Worm (Caenorhabditis elegans) whole organism, early embryonic: Measurements from ENCODE around the gene smcl-1.

ENCODE experiments used
- B0310.2 ChIP-seq: sonication (generic microtip); optimal IDR thresholded peaks from 2 replicates; lab custom pipeline; 2016; ENCODE audit warnings: mild to moderate bottlenecking, missing genetic modification characterization, missing compliant biosample characterization
- F13C5.2 ChIP-seq: sonication (generic microtip); optimal IDR thresholded peaks from 2 replicates; lab custom pipeline; 2017; ENCODE audit warnings: mild to moderate bottlenecking, missing genetic modification characterization, inconsistent platforms, missing compliant biosample characterization
- aly-1 ChIP-seq: sonication (generic microtip); optimal IDR thresholded peaks from 2 replicates; lab custom pipeline; 2016; ENCODE audit warnings: missing genetic modification characterization, missing compliant biosample characterization
- ama-1 ChIP-seq: fragments of 150-350 bp; optimal IDR thresholded peaks from 2 replicates; lab custom pipeline; 2014
- ceh-13 ChIP-seq: fragments of 200-800 bp; sonication (Bioruptor generic); optimal IDR thresholded peaks from 2 replicates; lab custom pipeline; 2018; ENCODE audit warnings: mild to moderate bottlenecking, missing genetic modification characterization, missing compliant biosample characterization
- ceh-36 ChIP-seq: sonication (generic microtip); optimal IDR thresholded peaks from 2 replicates; lab custom pipeline; 2016; ENCODE audit warnings: missing genetic modification characterization, inconsistent platforms, missing compliant biosample characterization
- ets-7 ChIP-seq: sonication (generic microtip); optimal IDR thresholded peaks from 2 replicates; lab custom pipeline; 2016; ENCODE audit warnings: missing genotype, missing genetic modification characterization, missing compliant biosample characterization
- flt-1 ChIP-seq: fragments of 200-800 bp; sonication (Bioruptor generic); IDR thresholded peaks from 2 replicates; pipeline ENCODE4 v1.3.6; 2022; ENCODE audit warnings: missing genetic modification characterization, missing compliant biosample characterization
- hmbx-1 ChIP-seq: sonication (generic microtip); optimal IDR thresholded peaks from 2 replicates; lab custom pipeline; 2016; ENCODE audit warnings: mild to moderate bottlenecking, missing genetic modification characterization, missing compliant biosample characterization
- hmg-4 ChIP-seq: fragments of 200-800 bp; sonication (Bioruptor generic); optimal IDR thresholded peaks from 2 replicates; lab custom pipeline; 2018; ENCODE audit warnings: mild to moderate bottlenecking, missing genetic modification characterization, missing compliant biosample characterization
- hnd-1 ChIP-seq: sonication (generic microtip); optimal IDR thresholded peaks from 2 replicates; lab custom pipeline; 2016; ENCODE audit warnings: missing genetic modification characterization, missing compliant biosample characterization
- pes-1 ChIP-seq: fragments of 200-800 bp; sonication (Bioruptor generic); IDR thresholded peaks from 2 replicates; pipeline ENCODE4 v1.3.6; 2022; ENCODE audit warnings: missing genetic modification reagents, missing genetic modification characterization, missing compliant biosample characterization
- scrt-1 ChIP-seq: fragments of 200-800 bp; sonication (Bioruptor generic); IDR thresholded peaks from 2 replicates; pipeline ENCODE4 v1.3.6; 2022; ENCODE audit warnings: missing genetic modification characterization, missing compliant biosample characterization
- sea-1 ChIP-seq: fragments of 200-800 bp; sonication (Bioruptor generic); conservative IDR thresholded peaks from 2 replicates; pipeline ENCODE4 v1.3.6; 2022; ENCODE audit warnings: missing genetic modification characterization, missing compliant biosample characterization
- tbx-11 ChIP-seq: fragments of 200-800 bp; sonication (Bioruptor generic); IDR thresholded peaks from 2 replicates; pipeline ENCODE4 v1.3.6; 2022; ENCODE audit warnings: missing genetic modification characterization, missing compliant biosample characterization
- tbx-37 ChIP-seq: fragments of 200-800 bp; sonication (Bioruptor generic); conservative IDR thresholded peaks from 2 replicates; pipeline ENCODE4 v1.3.6; 2022; ENCODE audit warnings: missing genetic modification reagents, missing genetic modification characterization, missing compliant biosample characterization
- tra-4 ChIP-seq: sonication (generic microtip); optimal IDR thresholded peaks from 2 replicates; lab custom pipeline; 2017; ENCODE audit warnings: missing genetic modification characterization, missing compliant biosample characterization

The smcl-1 gene

DNA sequence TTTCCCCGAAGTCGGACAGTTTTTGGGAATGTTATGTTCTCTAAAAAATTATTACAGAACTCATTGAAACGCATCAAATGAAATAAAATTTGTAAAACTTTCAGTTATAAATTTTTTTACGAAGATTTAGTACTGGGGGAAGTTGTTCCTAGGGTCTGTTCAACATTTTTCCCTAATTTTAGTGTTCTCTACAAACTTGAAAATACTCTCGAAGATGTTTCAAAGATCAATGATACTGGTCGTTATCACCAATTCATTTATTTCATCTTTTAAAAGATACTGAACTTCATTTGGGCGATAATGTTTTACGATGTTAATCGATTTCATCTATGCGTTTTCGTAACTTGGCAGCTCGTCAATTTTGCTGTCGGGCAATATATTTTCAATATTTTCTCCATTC, 9.0 kb downstream of the smcl-1 start, which contains the start of gene C44C10.3:
C44C10.3 (plus strand) TSS at position 301 of the 400 bp plus-strand sequence.
- TF ChIP-seq ama-1 (no peak), flt-1 (GFP tag; lab: Robert Waterston, UW) (no peak), ceh-36 (no peak), aly-1 (no peak), hnd-1 (tag; lab: Kevin White, UChicago) (no peak), sea-1 (GFP tag; lab: Robert Waterston, UW) (no peak), tbx-11 (GFP tag; lab: Robert Waterston, UW) (no peak), ceh-13 (no peak), F13C5.2 (tag; lab: Kevin White, UChicago) (no peak), hmg-4 (GFP tag; lab: Kevin White, UChicago) (no peak), hmbx-1 (tag; lab: Kevin White, UChicago) (no peak), scrt-1 (GFP tag; lab: Robert Waterston, UW) (no peak), tbx-37 (GFP tag; lab: Robert Waterston, UW) (no peak), tra-4 (tag; lab: Kevin White, UChicago) (no peak), ets-7 (tag; lab: Kevin White, UChicago) (no peak)

- TF ChIP-seq hmbx-1 (tag; lab: Kevin White, UChicago) (no peak), hnd-1 (tag; lab: Kevin White, UChicago) (no peak), ceh-13 (no peak), tra-4 (tag; lab: Kevin White, UChicago) (no peak), ets-7 (tag; lab: Kevin White, UChicago) (no peak), tbx-37 (GFP tag; lab: Robert Waterston, UW) (no peak)
These were observed 17.0 kb downstream of the smcl-1 start, which contains the start of gene C44C10.11 for ce11 chrX:11710229-11710628. TSS of gene C44C10.11 (minus strand) at chrX:11710343.

DNA sequence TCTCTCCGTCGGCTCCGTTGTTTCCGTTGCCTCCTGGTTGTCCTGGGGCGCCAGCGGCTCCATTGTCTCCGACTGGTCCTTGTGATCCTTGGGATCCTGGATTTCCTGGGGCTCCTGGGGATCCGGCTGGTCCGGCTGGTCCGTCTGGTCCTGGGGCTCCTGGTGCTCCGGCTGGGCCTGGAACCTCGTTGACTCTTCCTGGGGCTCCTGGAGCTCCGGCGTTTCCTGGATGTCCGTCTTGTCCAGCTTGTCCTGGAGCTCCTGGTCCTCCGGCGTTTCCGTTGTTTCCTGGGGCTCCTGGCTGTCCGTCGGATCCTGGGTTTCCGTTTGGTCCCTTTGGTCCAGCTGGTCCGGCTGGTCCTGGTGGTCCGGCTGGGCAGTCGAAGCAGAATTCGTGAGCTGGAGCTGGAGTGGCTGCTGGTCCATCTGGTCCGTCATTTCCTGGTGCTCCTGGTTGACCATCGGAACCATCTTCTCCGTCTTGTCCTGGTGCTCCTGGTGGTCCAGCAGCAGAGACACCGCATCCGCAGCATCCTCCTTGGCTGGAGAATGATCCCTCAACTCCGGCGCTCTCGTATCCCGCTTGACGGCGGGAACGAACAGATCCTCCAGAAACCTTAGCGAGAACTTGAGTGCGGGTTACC, 18.3 kb downstream of the smcl-1 start:
- TF ChIP-seq ceh-36 (no peak), tbx-11 (GFP tag; lab: Robert Waterston, UW) (no peak), sea-1 (GFP tag; lab: Robert Waterston, UW) (no peak), hmg-4 (GFP tag; lab: Kevin White, UChicago) (no peak), ets-7 (tag; lab: Kevin White, UChicago) (no peak), aly-1 (no peak), tra-4 (tag; lab: Kevin White, UChicago) (no peak), B0310.2 (tag; lab: Kevin White, UChicago) (no peak), ama-1 (no peak), flt-1 (GFP tag; lab: Robert Waterston, UW) (no peak), pes-1 (no peak), tbx-37 (GFP tag; lab: Robert Waterston, UW) (no peak), hnd-1 (tag; lab: Kevin White, UChicago) (no peak), ceh-13 (no peak), hmbx-1 (tag; lab: Kevin White, UChicago) (no peak), F13C5.2 (tag; lab: Kevin White, UChicago) (no peak), scrt-1 (GFP tag; lab: Robert Waterston, UW) (no peak)

- no peak for TF ChIP-seq F13C5.2 (tag; lab: Kevin White, UChicago)
- no peak for TF ChIP-seq ceh-13
- no peak for TF ChIP-seq tbx-37 (GFP tag; lab: Robert Waterston, UW)
- no peak for TF ChIP-seq pes-1
- TF ChIP-seq aly-1: no peak
- no peak for TF ChIP-seq ama-1
- TF ChIP-seq hnd-1 (tag; lab: Kevin White, UChicago): no peak
- no peak for TF ChIP-seq hmbx-1 (tag; lab: Kevin White, UChicago)
- no peak for TF ChIP-seq ceh-36
- no peak for TF ChIP-seq flt-1 (GFP tag; lab: Robert Waterston, UW)
- TF ChIP-seq hmg-4 (GFP tag; lab: Kevin White, UChicago): no peak
These were observed 19.1 kb downstream of the smcl-1 start, which contains the start of gene col-180 for ce11 chrX:11712230-11712853. TSS of gene col-180 (minus strand) at chrX:11712280.

- TF ChIP-seq ama-1 (no peak), ets-7 (tag; lab: Kevin White, UChicago) (no peak), tra-4 (tag; lab: Kevin White, UChicago) (no peak), B0310.2 (tag; lab: Kevin White, UChicago) (no peak), hnd-1 (tag; lab: Kevin White, UChicago) (no peak), F13C5.2 (tag; lab: Kevin White, UChicago) (no peak), sea-1 (GFP tag; lab: Robert Waterston, UW) (no peak), pes-1 (no peak)
These were observed 23.2 kb downstream of the smcl-1 start, which contains the start of gene C44C10.9 for ce11 chrX:11716463-11716960. TSS of gene C44C10.9 (minus strand) at chrX:11716513.

DNA sequence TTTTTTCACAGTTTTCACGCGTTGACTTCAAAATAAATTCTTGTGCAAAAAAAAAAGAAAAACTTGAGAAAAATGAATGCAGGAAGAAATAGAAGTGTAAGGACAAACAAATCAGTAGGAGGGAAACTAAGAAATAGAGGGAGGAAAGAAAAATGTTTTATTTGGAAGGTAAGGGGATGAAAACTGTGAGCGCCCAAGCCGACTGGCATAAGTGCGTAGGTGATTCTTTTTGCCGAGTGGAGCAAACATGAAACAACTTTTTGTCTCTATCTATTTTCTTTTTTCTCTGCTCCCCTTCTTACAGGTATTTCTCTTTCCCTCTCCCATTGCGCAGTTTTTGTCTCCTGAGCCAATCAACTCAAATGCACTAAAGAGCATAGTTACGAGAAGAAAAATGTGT, 25.5 kb downstream of the smcl-1 start:
- TF ChIP-seq ama-1: no peak
- TF ChIP-seq hmbx-1 (tag; lab: Kevin White, UChicago): no peak
- no peak for TF ChIP-seq tra-4 (tag; lab: Kevin White, UChicago)
- TF ChIP-seq tbx-37 (GFP tag; lab: Robert Waterston, UW): no peak
- TF ChIP-seq ceh-13: no peak
- TF ChIP-seq B0310.2 (tag; lab: Kevin White, UChicago): no peak
- no peak for TF ChIP-seq tbx-11 (GFP tag; lab: Robert Waterston, UW)
- no peak for TF ChIP-seq flt-1 (GFP tag; lab: Robert Waterston, UW)
- no peak for TF ChIP-seq aly-1
- TF ChIP-seq scrt-1 (GFP tag; lab: Robert Waterston, UW): no peak
- no peak for TF ChIP-seq hnd-1 (tag; lab: Kevin White, UChicago)
- TF ChIP-seq ets-7 (tag; lab: Kevin White, UChicago): no peak
- no peak for TF ChIP-seq F13C5.2 (tag; lab: Kevin White, UChicago)
- no peak for TF ChIP-seq sea-1 (GFP tag; lab: Robert Waterston, UW)
- no peak for TF ChIP-seq pes-1
- no peak for TF ChIP-seq ceh-36
- no peak for TF ChIP-seq hmg-4 (GFP tag; lab: Kevin White, UChicago)
